Fruit fly (Drosophila melanogaster): Measurements from ENCODE around the gene APC7.
A peak's percentile ranks its signal among the peaks of the same experiment; 100 is the strongest.

APC7 gene

dm6 chrX:6599233-6599632 lies 2.3 kb downstream of the APC7 start (continued):
- TF ChIP-seq Aef1 (GFP tag; IDR thresholded peaks at IDR 0.05) (peak; percentile 99), wek (GFP tag; optimal IDR thresholded peaks at IDR 0.05) (no peak), wor (GFP tag; IDR thresholded peaks at IDR 0.05) (peak; percentile 42; the same call in 1 of the 2 replicates), HLH3B (GFP tag; IDR thresholded peaks at IDR 0.05) (peak; percentile 98), hkb (optimal IDR thresholded peaks at IDR 0.05) (no peak), hkb (GFP tag; IDR thresholded peaks at IDR 0.05) (peak; percentile 98), eve (GFP tag; optimal IDR thresholded peaks at IDR 0.05) (no peak), Hey (tag; optimal IDR thresholded peaks at IDR 0.05) (no peak), YL-1 (GFP tag; optimal IDR thresholded peaks at IDR 0.05) (no peak), CG15011 (GFP tag; optimal IDR thresholded peaks at IDR 0.05) (peak; percentile 83), Poxn (GFP tag; IDR thresholded peaks at IDR 0.05) (no peak), CG7745 (tag; optimal IDR thresholded peaks at IDR 0.05) (no peak), CG43689 (GFP tag; IDR thresholded peaks at IDR 0.05) (no peak), CG34422 (GFP tag; IDR thresholded peaks at IDR 0.05) (peak; percentile 99), CG8359 (GFP tag; optimal IDR thresholded peaks at IDR 0.05; ENCODE audit: borderline replicate concordance) (no peak), H15 (GFP tag; IDR thresholded peaks at IDR 0.05) (peak; percentile 84), CG31388 (GFP tag; optimal IDR thresholded peaks at IDR 0.05) (peak; percentile 77), dimm (GFP tag; IDR thresholded peaks at IDR 0.05) (peak; percentile 94), CG12104 (GFP tag; optimal IDR thresholded peaks at IDR 0.05) (peak; percentile 83), Asciz (GFP tag; optimal IDR thresholded peaks at IDR 0.05) (peak; percentile 80), CG18764 (GFP tag; optimal IDR thresholded peaks at IDR 0.05) (peak; percentile 83), CG17361 (GFP tag; IDR thresholded peaks at IDR 0.05) (peak; percentile 85), CG14667 (GFP tag; IDR thresholded peaks at IDR 0.05) (peak; percentile 97), danr (GFP tag; IDR thresholded peaks at IDR 0.05) (peak; percentile 95), CG3726 (GFP tag; IDR thresholded peaks at IDR 0.05) (peak; percentile 97), Rx (GFP tag; IDR thresholded peaks at IDR 0.05) (peak; percentile 98), CG12155 (GFP tag; optimal IDR thresholded peaks at IDR 0.05) (peak; percentile 91), BtbVII (GFP tag; optimal IDR thresholded peaks at IDR 0.05) (peak; percentile 80), CG4360 (GFP tag; IDR thresholded peaks at IDR 0.05) (peak; percentile 82), tup (GFP tag; optimal IDR thresholded peaks at IDR 0.05) (peak; percentile 85), CG17328 (GFP tag; IDR thresholded peaks at IDR 0.05) (no peak), Dbx (GFP tag; IDR thresholded peaks at IDR 0.05) (peak; percentile 98), CG15479 (GFP tag; optimal IDR thresholded peaks at IDR 0.05) (no peak), Dfd (GFP tag; optimal IDR thresholded peaks at IDR 0.05) (no peak), ems (GFP tag; optimal IDR thresholded peaks at IDR 0.05) (peak; percentile 84), CG9215 (GFP tag; IDR thresholded peaks at IDR 0.05) (peak; percentile 95), bsh (GFP tag; optimal IDR thresholded peaks at IDR 0.05) (peak; percentile 70 to 90), CG14014 (GFP tag; IDR thresholded peaks at IDR 0.05) (peak; percentile 98), trem (tag; optimal IDR thresholded peaks at IDR 0.05) (peak; percentile 16), sob (GFP tag; IDR thresholded peaks at IDR 0.05) (peak; percentile 98), Doc3 (GFP tag; IDR thresholded peaks at IDR 0.05; ENCODE audit: partially characterized antibody) (no peak), CG11560 (tag; IDR thresholded peaks at IDR 0.05) (peak; percentile 88), CG8089 (GFP tag; optimal IDR thresholded peaks at IDR 0.05) (peak; percentile 78), eyg (GFP tag; optimal IDR thresholded peaks at IDR 0.05) (peak; percentile 83), CG2678 (tag; optimal IDR thresholded peaks at IDR 0.05) (peak; percentile 93), caup (GFP tag; optimal IDR thresholded peaks at IDR 0.05; ENCODE audit: severe bottlenecking) (peak; percentile 91), E2f2 (GFP tag; IDR thresholded peaks at IDR 0.05) (peak; percentile 82), Awh (GFP tag; IDR thresholded peaks at IDR 0.05) (peak; percentile 98), run (tag; optimal IDR thresholded peaks at IDR 0.05) (no peak), ewg (GFP tag; optimal IDR thresholded peaks at IDR 0.05) (peak; percentile 1), chinmo (GFP tag; IDR thresholded peaks at IDR 0.05; ENCODE audit: partially characterized antibody) (no peak), CG12299 (tag; optimal IDR thresholded peaks at IDR 0.05) (no peak)

All from whole organism, embryonic.